Worm (Caenorhabditis elegans): ENCODE measurements around the gene pept-1.

ce11 chrX:6446564-6446963 is 10.1 kb upstream of the pept-1 start, which contains the start of gene asp-14:
- TF ChIP-seq ztf-4 (tag; optimal IDR thresholded peaks at IDR 0.05): no peak
- TF ChIP-seq elt-3 (tag; optimal IDR thresholded peaks at IDR 0.05): no peak
- TF ChIP-seq ztf-11 (tag; optimal IDR thresholded peaks at IDR 0.05): no peak
- no peak for TF ChIP-seq nhr-77 (tag; optimal IDR thresholded peaks at IDR 0.05)
- no peak for TF ChIP-seq lin-11 (tag; optimal IDR thresholded peaks at IDR 0.05)
- TF ChIP-seq unc-55 (GFP tag; optimal IDR thresholded peaks at IDR 0.05): no peak
- no peak for TF ChIP-seq snpc-4 (tag; optimal IDR thresholded peaks at IDR 0.05)
- TF ChIP-seq zag-1 (tag; optimal IDR thresholded peaks at IDR 0.05): no peak
- no peak for TF ChIP-seq ama-1 (optimal IDR thresholded peaks at IDR 0.05)
- no peak for TF ChIP-seq ceh-16 (tag; optimal IDR thresholded peaks at IDR 0.05)
- no peak for TF ChIP-seq nhr-12 (tag; optimal IDR thresholded peaks at IDR 0.05)
- TF ChIP-seq dmd-4 (tag; optimal IDR thresholded peaks at IDR 0.05): no peak
- TF ChIP-seq nhr-23 (tag; optimal IDR thresholded peaks at IDR 0.05): no peak
- no peak for TF ChIP-seq ceh-82 (tag; optimal IDR thresholded peaks at IDR 0.05)
